Worm (Caenorhabditis elegans) whole organism, L1 larva: ENCODE measurements around the gene clec-52.

Experiments
- dpl-1 ChIP-seq, 3 experiments: fragments of 150-350 bp in 2 of 3; sonication (generic microtip) in 1 of 3; optimal IDR thresholded peaks; 2 replicates each; lab custom pipeline; 2014 to 2017; ENCODE audit warnings: missing biosample characterization in 3 of 3, missing genetic modification characterization in 3 of 3, missing genetic modification reagents in 3 of 3
- elt-2 ChIP-seq: sonication (generic microtip); optimal IDR thresholded peaks from 2 replicates; lab custom pipeline; 2016; ENCODE audit warnings: missing genetic modification characterization, mild to moderate bottlenecking, inconsistent platforms, missing compliant biosample characterization, missing genetic modification reagents
- lin-13 ChIP-seq: fragments of 150-350 bp; optimal IDR thresholded peaks from 2 replicates; lab custom pipeline; 2014; ENCODE audit warnings: missing biosample characterization, missing genetic modification reagents, missing genetic modification characterization
- nhr-12 ChIP-seq: sonication (generic microtip); optimal IDR thresholded peaks from 2 replicates; lab custom pipeline; 2017; ENCODE audit warnings: missing biosample characterization, missing genetic modification characterization
- nhr-237 ChIP-seq: fragments of 150-350 bp; optimal IDR thresholded peaks from 2 replicates; lab custom pipeline; 2014; ENCODE audit warnings: missing biosample characterization, missing genetic modification characterization

- TF ChIP-seq dpl-1 (GFP tag; optimal IDR thresholded peaks at IDR 0.05; lab: Kevin White, UChicago) (no peak), lin-13 (GFP tag; lab: Kevin White, UChicago) (no peak), nhr-12 (tag; lab: Kevin White, UChicago) (no peak), elt-2 (no peak), nhr-237 (no peak)
Observed at ce11 chrIV:8199274-8199673, 30.7 kb upstream of the clec-52 start.
